Worm (Caenorhabditis elegans) whole organism, mixed stage, embryonic: ENCODE measurements around the gene R07C3.13.
"Not testable (repeated sequence)": the region's sequence is repeated elsewhere in the genome, so short reads cannot be mapped to it uniquely, and the experiment has no call there.

Source experiments
- M03D4.4 ChIP-seq: sonication (generic microtip); optimal IDR thresholded peaks from 2 replicates; lab custom pipeline; 2017; ENCODE audit warnings: mild to moderate bottlenecking, missing genetic modification characterization, missing compliant biosample characterization
- blmp-1 ChIP-seq: fragments of 150-350 bp; optimal IDR thresholded peaks from 2 replicates; lab custom pipeline; 2014; ENCODE audit warnings: missing biosample characterization, missing genetic modification characterization
- ceh-39 ChIP-seq: fragments of 150-350 bp; optimal IDR thresholded peaks from 2 replicates; lab custom pipeline; 2014; ENCODE audit warnings: missing biosample characterization, missing genetic modification characterization
- ceh-43 ChIP-seq: fragments of 200-800 bp; sonication (Bioruptor generic); optimal IDR thresholded peaks from 2 replicates; lab custom pipeline; 2018; ENCODE audit warnings: mild to moderate bottlenecking, missing genetic modification characterization, moderate library complexity, missing compliant biosample characterization
- ceh-83 ChIP-seq: fragments of 200-800 bp; sonication (Bioruptor generic); optimal IDR thresholded peaks from 2 replicates; lab custom pipeline; 2018; ENCODE audit warnings: mild to moderate bottlenecking, missing genetic modification characterization, missing compliant biosample characterization
- cnd-1 ChIP-seq: fragments of 200-800 bp; sonication (Bioruptor generic); optimal IDR thresholded peaks from 2 replicates; lab custom pipeline; 2018; ENCODE audit warnings: mild to moderate bottlenecking, missing genetic modification characterization, missing compliant biosample characterization
- drap-1 ChIP-seq: fragments of 200-800 bp; sonication (Bioruptor generic); optimal IDR thresholded peaks from 3 replicates; lab custom pipeline; 2018; ENCODE audit warnings: mild to moderate bottlenecking, missing genetic modification characterization, missing compliant biosample characterization
- elt-1 ChIP-seq: sonication (generic microtip); optimal IDR thresholded peaks from 2 replicates; lab custom pipeline; 2017; ENCODE audit warnings: missing genetic modification characterization, mild to moderate bottlenecking, missing compliant biosample characterization, antibody characterized with exemption, moderate library complexity, borderline replicate concordance; ENCODE audit not compliant: insufficient read depth
- flh-1 ChIP-seq: fragments of 200-800 bp; sonication (Bioruptor generic); optimal IDR thresholded peaks from 2 replicates; lab custom pipeline; 2018; ENCODE audit warnings: mild to moderate bottlenecking, missing genetic modification characterization, moderate library complexity, missing compliant biosample characterization
- ham-2 ChIP-seq: fragments of 200-800 bp; sonication (Bioruptor generic); optimal IDR thresholded peaks from 2 replicates; lab custom pipeline; 2018; ENCODE audit warnings: mild to moderate bottlenecking, missing genetic modification characterization, missing compliant biosample characterization
- hlh-1 ChIP-seq: fragments of 150-350 bp; optimal IDR thresholded peaks from 2 replicates; lab custom pipeline; 2014; ENCODE audit warnings: missing biosample characterization, missing genetic modification reagents, missing genetic modification characterization
- lin-13 ChIP-seq: fragments of 150-350 bp; optimal IDR thresholded peaks from 2 replicates; lab custom pipeline; 2014; ENCODE audit warnings: missing biosample characterization, missing genetic modification characterization
- lin-32 ChIP-seq: fragments of 200-800 bp; sonication (Bioruptor generic); optimal IDR thresholded peaks from 2 replicates; lab custom pipeline; 2018; ENCODE audit warnings: mild to moderate bottlenecking, missing genetic modification characterization, missing compliant biosample characterization
- lsy-2 ChIP-seq: fragments of 150-350 bp; optimal IDR thresholded peaks from 2 replicates; lab custom pipeline; 2014; ENCODE audit warnings: missing biosample characterization, missing genetic modification characterization
- mab-5 ChIP-seq: fragments of 150-350 bp; optimal IDR thresholded peaks from 2 replicates; lab custom pipeline; 2014; ENCODE audit warnings: missing biosample characterization, missing genetic modification characterization
- mls-2 ChIP-seq: sonication (generic microtip); optimal IDR thresholded peaks from 2 replicates; lab custom pipeline; 2016; ENCODE audit warnings: mild to moderate bottlenecking, missing genetic modification characterization, moderate library complexity, missing compliant biosample characterization
- nhr-12 ChIP-seq: fragments of 150-350 bp; optimal IDR thresholded peaks from 2 replicates; lab custom pipeline; 2014; ENCODE audit warnings: missing biosample characterization, missing genetic modification characterization
- nhr-2 ChIP-seq: fragments of 150-350 bp; optimal IDR thresholded peaks from 2 replicates; lab custom pipeline; 2014; ENCODE audit warnings: missing biosample characterization, missing genetic modification characterization
- nhr-237 ChIP-seq: fragments of 150-350 bp; optimal IDR thresholded peaks from 2 replicates; lab custom pipeline; 2014; ENCODE audit warnings: missing biosample characterization, missing genetic modification characterization
- nhr-28 ChIP-seq: fragments of 150-350 bp; optimal IDR thresholded peaks from 2 replicates; lab custom pipeline; 2014; ENCODE audit warnings: missing biosample characterization, missing genetic modification characterization
- pha-4 ChIP-seq: fragments of 150-350 bp; optimal IDR thresholded peaks from 2 replicates; lab custom pipeline; 2018; ENCODE audit warnings: missing biosample characterization, missing genetic modification reagents, missing genetic modification characterization
- sem-2 ChIP-seq: fragments of 200-800 bp; sonication (Bioruptor generic); optimal IDR thresholded peaks from 2 replicates; lab custom pipeline; 2018; ENCODE audit warnings: mild to moderate bottlenecking, missing genetic modification characterization, missing compliant biosample characterization
- sptf-1 ChIP-seq: sonication (generic microtip); optimal IDR thresholded peaks from 2 replicates; lab custom pipeline; 2017; ENCODE audit warnings: mild to moderate bottlenecking, missing genetic modification characterization, moderate library complexity, missing compliant biosample characterization
- tbx-8 ChIP-seq: fragments of 200-800 bp; sonication (Bioruptor generic); optimal IDR thresholded peaks from 2 replicates; lab custom pipeline; 2018; ENCODE audit warnings: mild to moderate bottlenecking, missing genetic modification characterization, moderate library complexity, missing compliant biosample characterization
- unc-39 ChIP-seq: fragments of 150-350 bp; optimal IDR thresholded peaks from 2 replicates; lab custom pipeline; 2014; ENCODE audit warnings: missing biosample characterization, missing genetic modification characterization
- zip-8 ChIP-seq: fragments of 150-350 bp; optimal IDR thresholded peaks from 2 replicates; lab custom pipeline; 2014; ENCODE audit warnings: missing biosample characterization, missing genetic modification characterization
- ztf-11 ChIP-seq: fragments of 150-350 bp; optimal IDR thresholded peaks from 2 replicates; lab custom pipeline; 2014; ENCODE audit warnings: missing biosample characterization, missing genetic modification characterization

Gene R07C3.13

DNA sequence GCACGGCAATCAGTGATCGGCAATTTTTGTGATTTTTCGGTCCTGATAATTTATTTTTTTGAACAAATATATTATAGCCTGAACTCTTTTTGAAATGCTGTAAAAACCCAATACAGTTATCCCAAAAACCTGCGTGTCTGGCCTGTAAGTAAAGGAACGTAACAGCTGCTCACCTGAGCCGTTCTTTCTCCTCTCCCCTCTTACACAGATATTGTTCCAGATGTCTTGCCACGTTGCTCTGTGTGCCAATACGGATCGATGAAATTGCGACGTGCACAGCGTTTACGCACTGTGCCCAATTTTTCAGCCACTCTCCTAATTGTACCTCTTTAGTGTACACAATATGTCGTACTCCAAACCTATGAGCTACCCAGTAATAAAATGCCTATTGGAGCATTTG lies 31.4 kb upstream of the R07C3.13 start, which contains the start of gene sdz-4:
Gene sdz-4 (plus strand): TSS at position 301 of the 400 bp plus-strand sequence.
- TF ChIP-seq blmp-1 (tag; lab: Kevin White, UChicago) (no peak), nhr-2 (tag; lab: Kevin White, UChicago) (no peak), lin-13 (tag; lab: Kevin White, UChicago) (no peak), M03D4.4 (no peak), ceh-39 (tag; lab: Kevin White, UChicago) (no peak), zip-8 (tag; lab: Kevin White, UChicago) (no peak), ceh-43 (GFP tag; lab: Kevin White, UChicago) (no peak), lsy-2 (tag; lab: Kevin White, UChicago) (no peak), tbx-8 (GFP tag; lab: Kevin White, UChicago) (no peak), elt-1 (no peak), lin-32 (GFP tag; lab: Kevin White, UChicago) (no peak), sptf-1 (tag; lab: Kevin White, UChicago) (no peak), ham-2 (GFP tag; lab: Kevin White, UChicago) (no peak), mls-2 (tag; lab: Kevin White, UChicago) (no peak), hlh-1 (no peak), nhr-28 (tag; lab: Kevin White, UChicago) (no peak)

ce11 chrII:954626-955025 lies 27.4 kb upstream of the R07C3.13 start, which contains the start of gene fbxc-7:
fbxc-7 (plus strand) TSS chrII:954926.
- not testable (repeated sequence) for TF ChIP-seq ham-2 (GFP tag; lab: Kevin White, UChicago); blmp-1 (tag; lab: Kevin White, UChicago); hlh-1
- TF ChIP-seq, all 35 proteins: peak for 0; not testable (repeated sequence) for 35

DNA sequence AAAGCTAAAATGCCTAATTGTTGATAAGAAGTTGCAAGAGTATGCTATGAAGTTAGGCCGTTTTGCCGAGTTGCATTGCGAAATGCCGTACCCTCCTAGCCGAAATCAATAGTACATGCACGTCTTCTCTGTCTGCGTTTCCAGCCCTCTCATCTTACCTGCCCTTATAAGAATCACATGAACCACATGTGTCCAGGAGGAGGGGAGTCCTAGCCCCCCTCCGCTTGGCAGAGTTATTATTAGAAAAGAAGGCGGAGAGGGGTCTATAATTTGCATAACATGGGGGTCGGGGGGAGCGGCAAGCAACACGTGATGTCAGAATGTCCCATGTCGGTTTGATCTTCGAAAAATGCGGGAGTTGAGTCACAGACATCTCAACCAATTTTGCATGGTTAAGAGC lies 25.8 kb upstream of the R07C3.13 start:
- TF ChIP-seq pha-4 (tag; lab: Kevin White, UChicago) (no peak), nhr-237 (tag; lab: Kevin White, UChicago) (no peak), nhr-2 (tag; lab: Kevin White, UChicago) (no peak), blmp-1 (tag; lab: Kevin White, UChicago) (no peak), drap-1 (GFP tag; lab: Kevin White, UChicago) (no peak)

DNA sequence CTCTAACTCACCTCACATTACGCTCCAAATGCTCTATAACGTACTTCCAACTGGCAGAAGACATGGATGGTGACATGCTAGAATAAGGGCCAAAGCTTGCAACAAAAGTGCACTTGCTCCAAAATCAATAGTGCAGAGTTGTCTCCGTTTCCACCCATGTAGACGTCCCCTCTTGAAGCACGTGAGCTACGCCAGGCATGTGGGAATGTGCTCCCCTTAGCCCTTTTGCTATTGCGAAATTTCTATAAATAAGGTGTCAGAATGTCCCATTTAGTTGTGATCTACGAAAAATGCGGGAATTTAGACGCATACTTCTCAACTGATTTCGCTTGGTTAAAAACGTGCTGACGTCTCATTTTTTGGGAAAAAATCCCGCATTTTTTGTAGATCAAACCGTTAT lies 23.1 kb upstream of the R07C3.13 start:
- TF ChIP-seq lin-13 (tag; lab: Kevin White, UChicago), result no peak
- TF ChIP-seq nhr-237 (tag; lab: Kevin White, UChicago), result no peak
- no peak for TF ChIP-seq M03D4.4
- no peak for TF ChIP-seq lsy-2 (tag; lab: Kevin White, UChicago)
- no peak for TF ChIP-seq flh-1
- TF ChIP-seq blmp-1 (tag; lab: Kevin White, UChicago), result no peak

DNA sequence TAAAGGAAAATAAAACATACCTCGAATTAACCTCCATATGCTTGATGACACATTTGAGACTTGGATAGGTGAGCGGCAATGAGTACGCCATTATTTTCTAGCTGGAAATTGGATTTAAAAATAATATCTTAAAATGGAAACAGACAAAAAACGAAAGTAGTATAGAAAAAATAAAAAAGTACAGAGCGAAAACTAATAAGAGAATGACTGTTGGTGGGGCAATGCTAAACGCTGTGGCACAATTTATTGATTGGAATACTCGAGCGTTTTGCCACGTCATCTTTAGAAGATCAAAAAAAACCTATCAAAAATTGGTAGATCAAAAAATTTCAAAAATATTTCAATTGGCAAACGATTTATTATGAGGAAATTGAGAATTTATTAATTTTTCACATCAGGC lies 20.9 kb upstream of the R07C3.13 start, which contains the start of gene fbxc-32:
Gene fbxc-32 (minus strand): TSS at position 101 of the 400 bp plus-strand sequence.
- TF ChIP-seq nhr-28 (tag; lab: Kevin White, UChicago) (no peak), nhr-12 (tag; lab: Kevin White, UChicago) (no peak), nhr-237 (tag; lab: Kevin White, UChicago) (no peak), sptf-1 (tag; lab: Kevin White, UChicago) (no peak), zip-8 (tag; lab: Kevin White, UChicago) (no peak), ztf-11 (tag; lab: Kevin White, UChicago) (no peak), tbx-8 (GFP tag; lab: Kevin White, UChicago) (no peak)

DNA sequence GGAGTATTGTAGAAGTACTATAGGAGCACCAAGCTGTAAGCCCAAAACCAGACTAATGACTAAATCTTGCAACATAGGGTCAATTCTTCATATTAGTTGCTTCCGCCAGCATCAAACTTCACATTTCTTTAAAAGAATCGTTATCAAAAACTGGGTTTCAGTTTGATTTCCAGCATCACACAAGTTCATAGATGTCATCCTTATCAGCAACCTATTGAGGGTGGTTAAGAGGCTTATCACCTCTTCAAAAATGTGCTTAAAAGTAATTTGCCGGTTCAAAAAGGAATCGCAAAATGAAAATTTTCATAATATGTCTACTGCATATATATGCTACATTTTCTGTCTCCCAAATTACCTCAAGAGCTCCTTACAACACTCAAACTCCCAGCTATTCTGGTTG lies 16.5 kb upstream of the R07C3.13 start, which contains the start of gene clec-43:
Gene clec-43 (plus strand): TSS at position 294 of the 400 bp plus-strand sequence.
- TF ChIP-seq mab-5 (tag; lab: Kevin White, UChicago) (no peak), zip-8 (tag; lab: Kevin White, UChicago) (no peak), sem-2 (GFP tag; lab: Kevin White, UChicago) (no peak), mls-2 (tag; lab: Kevin White, UChicago) (no peak), ham-2 (GFP tag; lab: Kevin White, UChicago) (no peak), nhr-2 (tag; lab: Kevin White, UChicago) (no peak), ceh-83 (GFP tag; lab: Kevin White, UChicago) (no peak), elt-1 (no peak), ztf-11 (tag; lab: Kevin White, UChicago) (no peak)

DNA sequence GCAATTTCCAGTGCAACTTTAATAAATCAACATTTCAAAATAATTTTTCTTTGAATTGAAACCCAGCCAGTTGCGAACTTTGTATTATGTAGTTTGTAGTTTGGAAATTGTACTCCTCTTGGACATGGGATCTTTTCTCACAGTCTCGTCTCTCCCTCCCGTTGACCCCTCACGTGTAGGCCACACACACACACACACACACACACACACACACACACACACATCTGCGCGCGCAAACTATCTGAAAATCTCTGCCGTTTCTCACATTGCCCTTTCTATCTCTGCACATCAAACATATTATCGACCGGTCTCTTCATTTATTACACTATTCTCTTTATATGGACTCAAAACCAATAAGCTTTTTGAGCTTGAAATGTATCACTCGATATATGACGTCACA lies 13.5 kb upstream of the R07C3.13 start, which contains the start of gene fbxc-36:
Gene fbxc-36 (plus strand): TSS at position 205 of the 400 bp plus-strand sequence.
- TF ChIP-seq ceh-43 (GFP tag; lab: Kevin White, UChicago) (no peak), lin-32 (GFP tag; lab: Kevin White, UChicago) (no peak), sptf-1 (tag; lab: Kevin White, UChicago) (peak; percentile 45), nhr-2 (tag; lab: Kevin White, UChicago) (peak; percentile 60), flh-1 (no peak), unc-39 (tag; lab: Kevin White, UChicago) (no peak), nhr-12 (tag; lab: Kevin White, UChicago) (peak; percentile 41), cnd-1 (tag; lab: Kevin White, UChicago) (peak; percentile 14), drap-1 (GFP tag; lab: Kevin White, UChicago) (no peak), zip-8 (tag; lab: Kevin White, UChicago) (no peak), ceh-39 (tag; lab: Kevin White, UChicago) (peak; percentile 12)
